Worm (Caenorhabditis elegans) whole organism, L1 larva: ENCODE results near the gene R151.1.

Experiments used
- C34B4.2 ChIP-seq: sonication (generic microtip); optimal IDR thresholded peaks from 2 replicates; lab custom pipeline; 2017; ENCODE audit warnings: mild to moderate bottlenecking, missing genetic modification characterization, missing compliant biosample characterization
- F16B12.6 ChIP-seq: fragments of 150-350 bp; optimal IDR thresholded peaks from 2 replicates; lab custom pipeline; 2014; ENCODE audit warnings: missing biosample characterization, missing genetic modification characterization
- alr-1 ChIP-seq: fragments of 200-800 bp; sonication (Bioruptor generic); optimal IDR thresholded peaks from 2 replicates; lab custom pipeline; 2018; ENCODE audit warnings: borderline replicate concordance, mild to moderate bottlenecking, missing genetic modification characterization, missing compliant biosample characterization
- aly-2 ChIP-seq: fragments of 150-350 bp; optimal IDR thresholded peaks from 2 replicates; lab custom pipeline; 2014; ENCODE audit warnings: missing biosample characterization, missing genetic modification characterization
- blmp-1 ChIP-seq: fragments of 150-350 bp; optimal IDR thresholded peaks from 2 replicates; lab custom pipeline; 2014; ENCODE audit warnings: missing biosample characterization, missing genetic modification characterization
- ceh-82 ChIP-seq, 3 experiments: fragments of 150-350 bp in 1 of 3; sonication (generic microtip) in 2 of 3; optimal IDR thresholded peaks; 2 replicates each; lab custom pipeline; 2014 to 2017; ENCODE audit warnings: missing biosample characterization in 3 of 3, missing genetic modification characterization in 3 of 3
- ceh-88 ChIP-seq: fragments of 200-800 bp; sonication (Bioruptor generic); IDR thresholded peaks from 2 replicates; pipeline ENCODE4 v1.3.6; 2022; ENCODE audit warnings: missing genetic modification characterization, missing compliant biosample characterization
- ceh-90 ChIP-seq: sonication (generic microtip); optimal IDR thresholded peaks from 2 replicates; lab custom pipeline; 2016; ENCODE audit warnings: missing genetic modification characterization, missing compliant biosample characterization
- dpl-1 ChIP-seq, 3 experiments: fragments of 150-350 bp in 2 of 3; sonication (generic microtip) in 1 of 3; optimal IDR thresholded peaks; 2 replicates each; lab custom pipeline; 2014 to 2017; ENCODE audit warnings: missing biosample characterization in 3 of 3, missing genetic modification characterization in 3 of 3, missing genetic modification reagents in 3 of 3
- dsc-1 ChIP-seq: sonication (generic microtip); optimal IDR thresholded peaks from 2 replicates; lab custom pipeline; 2016; ENCODE audit warnings: mild to moderate bottlenecking, missing genetic modification characterization, missing compliant biosample characterization
- efl-1 ChIP-seq, 4 experiments: fragments of 150-350 bp; optimal IDR thresholded peaks in 3 of 4; peaks in 1 of 4; 1 replicate in 1 of 4; 2 replicates in 3 of 4; lab custom pipeline; 2014; ENCODE audit warnings: missing biosample characterization in 2 of 4, missing genetic modification characterization in 2 of 4, missing genetic modification reagents in 2 of 4
- efl-3 ChIP-seq: fragments of 200-800 bp; sonication (Bioruptor generic); optimal IDR thresholded peaks from 2 replicates; lab custom pipeline; 2018; ENCODE audit warnings: mild to moderate bottlenecking, missing genetic modification characterization, missing compliant biosample characterization
- egl-13 ChIP-seq: sonication (generic microtip); optimal IDR thresholded peaks from 2 replicates; lab custom pipeline; 2016; ENCODE audit warnings: missing genotype, missing genetic modification reagents, missing genetic modification characterization, missing compliant biosample characterization
- egl-27 ChIP-seq, 2 experiments: fragments of 150-350 bp in 1 of 2; sonication (generic microtip); optimal IDR thresholded peaks; 3 replicates each; lab custom pipeline; 2017 to 2018; ENCODE audit warnings: missing biosample characterization in 2 of 2, missing genetic modification characterization in 2 of 2, missing genetic modification reagents in 2 of 2
- fkh-10 ChIP-seq: sonication (generic microtip); optimal IDR thresholded peaks from 2 replicates; lab custom pipeline; 2017; ENCODE audit warnings: missing biosample characterization, missing genetic modification reagents, missing genetic modification characterization
- fos-1 ChIP-seq: fragments of 150-350 bp; optimal IDR thresholded peaks from 2 replicates; lab custom pipeline; 2014; ENCODE audit warnings: missing biosample characterization, missing genetic modification characterization
- grh-1 ChIP-seq: fragments of 200-800 bp; sonication (Bioruptor generic); IDR thresholded peaks from 2 replicates; pipeline ENCODE4 v1.3.6; 2022; ENCODE audit warnings: missing genetic modification reagents, missing genetic modification characterization, missing compliant biosample characterization
- hpl-2 ChIP-seq: fragments of 150-350 bp; optimal IDR thresholded peaks from 2 replicates; lab custom pipeline; 2014; ENCODE audit warnings: missing biosample characterization, missing genetic modification reagents, missing genetic modification characterization
- irx-1 ChIP-seq: sonication (generic microtip); optimal IDR thresholded peaks from 2 replicates; lab custom pipeline; 2016; ENCODE audit warnings: missing genetic modification characterization, missing compliant biosample characterization
- isw-1 ChIP-seq: fragments of 200-800 bp; sonication (Bioruptor generic); IDR thresholded peaks from 2 replicates; pipeline ENCODE4 v1.3.6; 2022; ENCODE audit warnings: missing genetic modification characterization, missing compliant biosample characterization
- mef-2 ChIP-seq: fragments of 150-350 bp; optimal IDR thresholded peaks from 2 replicates; lab custom pipeline; 2014; ENCODE audit warnings: missing biosample characterization, missing genetic modification characterization
- nhr-11 ChIP-seq: fragments of 150-350 bp; optimal IDR thresholded peaks from 2 replicates; lab custom pipeline; 2014; ENCODE audit warnings: missing biosample characterization, missing genetic modification characterization
- nhr-12 ChIP-seq: sonication (generic microtip); optimal IDR thresholded peaks from 2 replicates; lab custom pipeline; 2017; ENCODE audit warnings: missing biosample characterization, missing genetic modification characterization
- nhr-20 ChIP-seq: sonication (generic microtip); optimal IDR thresholded peaks from 2 replicates; lab custom pipeline; 2016; ENCODE audit warnings: mild to moderate bottlenecking, missing genetic modification characterization, missing compliant biosample characterization
- nhr-237 ChIP-seq: fragments of 150-350 bp; optimal IDR thresholded peaks from 2 replicates; lab custom pipeline; 2014; ENCODE audit warnings: missing biosample characterization, missing genetic modification characterization
- nhr-77 ChIP-seq: fragments of 150-350 bp; optimal IDR thresholded peaks from 2 replicates; lab custom pipeline; 2014; ENCODE audit warnings: missing biosample characterization, missing genetic modification characterization
- nhr-84 ChIP-seq: sonication (generic microtip); optimal IDR thresholded peaks from 2 replicates; lab custom pipeline; 2017; ENCODE audit warnings: missing biosample characterization, missing genetic modification characterization
- nhr-90 ChIP-seq: sonication (generic microtip); optimal IDR thresholded peaks from 2 replicates; lab custom pipeline; 2016; ENCODE audit warnings: mild to moderate bottlenecking, missing genetic modification characterization, missing compliant biosample characterization; ENCODE audit not compliant: poor library complexity
- pax-3 ChIP-seq: fragments of 200-800 bp; sonication (Bioruptor generic); optimal IDR thresholded peaks from 2 replicates; lab custom pipeline; 2018; ENCODE audit warnings: mild to moderate bottlenecking, missing genetic modification characterization, moderate library complexity, missing compliant biosample characterization
- rnt-1 ChIP-seq: sonication (generic microtip); optimal IDR thresholded peaks from 2 replicates; lab custom pipeline; 2016; ENCODE audit warnings: mild to moderate bottlenecking, missing genetic modification characterization, moderate library complexity, missing compliant biosample characterization
- snpc-4 ChIP-seq: fragments of 150-350 bp; optimal IDR thresholded peaks from 2 replicates; lab custom pipeline; 2014; ENCODE audit warnings: missing biosample characterization, missing genetic modification characterization
- sup-37 ChIP-seq: fragments of 200-800 bp; sonication (Bioruptor generic); optimal IDR thresholded peaks from 2 replicates; lab custom pipeline; 2018; ENCODE audit warnings: mild to moderate bottlenecking, missing genetic modification characterization, missing compliant biosample characterization
- unc-130 ChIP-seq: fragments of 150-350 bp; optimal IDR thresholded peaks from 2 replicates; lab custom pipeline; 2017; ENCODE audit warnings: missing biosample characterization, missing genetic modification characterization, inconsistent platforms
- unc-30 ChIP-seq: sonication (generic microtip); optimal IDR thresholded peaks from 2 replicates; lab custom pipeline; 2017; ENCODE audit warnings: missing biosample characterization, missing genetic modification characterization
- unc-86 ChIP-seq: sonication (generic microtip); optimal IDR thresholded peaks from 2 replicates; lab custom pipeline; 2016; ENCODE audit warnings: missing genetic modification characterization, missing compliant biosample characterization
- vab-15 ChIP-seq: sonication (generic microtip); optimal IDR thresholded peaks from 2 replicates; lab custom pipeline; 2017; ENCODE audit warnings: missing genotype, mild to moderate bottlenecking, missing genetic modification characterization, missing compliant biosample characterization
- zip-4 ChIP-seq: fragments of 200-800 bp; sonication (Bioruptor generic); optimal IDR thresholded peaks from 2 replicates; lab custom pipeline; 2018; ENCODE audit warnings: mild to moderate bottlenecking, missing genetic modification characterization, moderate library complexity, missing compliant biosample characterization
- ztf-4 ChIP-seq: fragments of 150-350 bp; optimal IDR thresholded peaks from 2 replicates; lab custom pipeline; 2014; ENCODE audit warnings: missing biosample characterization, missing genetic modification characterization

The R151.1 gene

ce11 chrIII:7189581-7190128 is 26.7 kb upstream of the R151.1 start, which contains the start of gene rps-21 (continued):
- TF ChIP-seq ceh-90 (tag; lab: Kevin White, UChicago) (no peak), nhr-84 (tag; lab: Kevin White, UChicago) (no peak), nhr-12 (tag; lab: Kevin White, UChicago) (no peak), egl-27 (tag; optimal IDR thresholded peaks at IDR 0.05; lab: Kevin White, UChicago) (peak; percentile 10 to 63), fkh-10 (GFP tag; lab: Kevin White, UChicago) (peak; percentile 12), nhr-20 (tag; lab: Kevin White, UChicago) (peak; percentile 88), nhr-90 (tag; lab: Kevin White, UChicago) (peak; percentile 72), grh-1 (GFP tag; lab: Robert Waterston, UW) (peak; percentile 63), ceh-88 (GFP tag; lab: Robert Waterston, UW) (0 out of 2 replicates have a peak, but pooled peaks have one; percentile 9), pax-3 (peak; percentile 60), nhr-11 (peak; percentile 1), egl-13 (tag; lab: Kevin White, UChicago) (peak; percentile 22), alr-1 (tag; lab: Kevin White, UChicago) (no peak), F16B12.6 (tag; lab: Kevin White, UChicago) (peak; percentile 30), fos-1 (tag; lab: Kevin White, UChicago) (peak; percentile 43), unc-30 (tag; lab: Kevin White, UChicago) (no peak), dpl-1 (GFP tag; optimal IDR thresholded peaks at IDR 0.05; lab: Kevin White, UChicago) (peak; percentile 73 to 84 (median 82)), blmp-1 (peak; percentile 70), snpc-4 (tag; lab: Kevin White, UChicago) (peak; percentile 55), irx-1 (tag; lab: Kevin White, UChicago) (peak; percentile 49), aly-2 (tag; lab: Kevin White, UChicago) (no peak), mef-2 (tag; lab: Kevin White, UChicago) (no peak), unc-130 (tag; lab: Kevin White, UChicago) (peak; percentile 70), vab-15 (tag; lab: Kevin White, UChicago) (peak; percentile 31), nhr-77 (tag; lab: Kevin White, UChicago) (peak; percentile 79), hpl-2 (GFP tag; lab: Kevin White, UChicago) (peak; percentile 10), zip-4 (GFP tag; lab: Kevin White, UChicago) (peak; percentile 27), sup-37 (GFP tag; lab: Kevin White, UChicago) (no peak), ceh-82 (tag; optimal IDR thresholded peaks at IDR 0.05; lab: Kevin White, UChicago) (peak; percentile 59 to 94 (median 78)), dsc-1 (tag; lab: Kevin White, UChicago) (peak; percentile 74)

- TF ChIP-seq vab-15 (tag; lab: Kevin White, UChicago), result no peak
- peak; percentile 39 for TF ChIP-seq unc-86 (tag; lab: Kevin White, UChicago)
- TF ChIP-seq, all 84 proteins: peak for 1
These were observed 23.2 kb upstream of the R151.1 start, which contains the start of gene mec-14 for ce11 chrIII:7192942-7193665. TSS of gene mec-14 (minus strand) at chrIII:7192992.

- TF ChIP-seq efl-1 (optimal IDR thresholded peaks at IDR 0.05; lab: Kevin White, UChicago), result no peak
- TF ChIP-seq efl-1 (GFP tag; optimal IDR thresholded peaks at IDR 0.05 in 1 of 2; lab: Kevin White, UChicago), result peak in 1 of 2 experiments; percentile 49
- no peak for TF ChIP-seq isw-1 (GFP tag; lab: Robert Waterston, UW)
These were observed 21.0 kb upstream of the R151.1 start, which contains the start of gene F37C12.18 for ce11 chrIII:7195325-7195724. TSS of gene F37C12.18 (minus strand) at chrIII:7195425.

- TF ChIP-seq nhr-12 (tag; lab: Kevin White, UChicago) (no peak), efl-3 (GFP tag; lab: Kevin White, UChicago) (no peak), isw-1 (GFP tag; lab: Robert Waterston, UW) (no peak), C34B4.2 (tag; lab: Kevin White, UChicago) (no peak), rnt-1 (tag; lab: Kevin White, UChicago) (no peak), fkh-10 (GFP tag; lab: Kevin White, UChicago) (no peak), nhr-237 (no peak), ztf-4 (tag; lab: Kevin White, UChicago) (no peak), nhr-84 (tag; lab: Kevin White, UChicago) (no peak)
These were observed 18.4 kb upstream of the R151.1 start, which contains the start of gene exos-9 for ce11 chrIII:7197973-7198372. TSS of gene exos-9 (minus strand) at chrIII:7198073.
